Worm (Caenorhabditis elegans): Measurements from ENCODE around the gene Y38C1AA.6.
A peak's percentile ranks its signal among the peaks of the same experiment; 100 is the strongest.

Gene Y38C1AA.6

ce11 chrIV:125881-126781, 36.5 kb upstream of the Y38C1AA.6 start, which contains the start of the genes grld-1 and cox-6C (continued):
- peak; percentile 54 for TF ChIP-seq hlh-11 (tag; optimal IDR thresholded peaks at IDR 0.05)
- no peak for TF ChIP-seq dmd-9 (GFP tag; IDR thresholded peaks at IDR 0.05)
- no peak for TF ChIP-seq saeg-2 (GFP tag; IDR thresholded peaks at IDR 0.05)
- TF ChIP-seq lin-15B (tag; optimal IDR thresholded peaks at IDR 0.05): no peak
- no peak for TF ChIP-seq daf-12 (tag; optimal IDR thresholded peaks at IDR 0.05)
- no peak for TF ChIP-seq lin-1 (GFP tag; IDR thresholded peaks at IDR 0.05)
- no peak for TF ChIP-seq nhr-6 (tag; optimal IDR thresholded peaks at IDR 0.05)
- peak; percentile 65 for TF ChIP-seq mep-1 (tag; optimal IDR thresholded peaks at IDR 0.05)
- TF ChIP-seq cey-2 (tag; optimal IDR thresholded peaks at IDR 0.05; ENCODE audit: borderline replicate concordance, insufficient read depth): no peak
- no peak for TF ChIP-seq nhr-42 (GFP tag; IDR thresholded peaks at IDR 0.05)
- TF ChIP-seq T26A8.4 (GFP tag; IDR thresholded peaks at IDR 0.05): no peak
- no peak for TF ChIP-seq F49E8.2 (tag; optimal IDR thresholded peaks at IDR 0.05; ENCODE audit: borderline replicate concordance)
- no peak for TF ChIP-seq madf-9 (GFP tag; conservative IDR thresholded peaks at IDR 0.05)
- TF ChIP-seq lin-13 (GFP tag; optimal IDR thresholded peaks at IDR 0.05): peak; percentile 20
- TF ChIP-seq ceh-82 (tag; optimal IDR thresholded peaks at IDR 0.05): no peak
- TF ChIP-seq nhr-25 (tag; optimal IDR thresholded peaks at IDR 0.05; ENCODE audit: borderline replicate concordance, insufficient read depth): no peak
- TF ChIP-seq Y48G9A.11 (GFP tag; IDR thresholded peaks at IDR 0.05): no peak
- no peak for TF ChIP-seq egl-43 (GFP tag; IDR thresholded peaks at IDR 0.05)
- peak; percentile 98 for TF ChIP-seq T20F7.1 (GFP tag; optimal IDR thresholded peaks at IDR 0.05)
- TF ChIP-seq lsy-2 (tag; optimal IDR thresholded peaks at IDR 0.05): peak; percentile 82 to 97
- TF ChIP-seq egl-27 (tag; optimal IDR thresholded peaks at IDR 0.05): no peak
- TF ChIP-seq duxl-1 (tag; optimal IDR thresholded peaks at IDR 0.05; ENCODE audit: poor library complexity): no peak
- no peak for TF ChIP-seq Y105C5A.15 (GFP tag; IDR thresholded peaks at IDR 0.05)
- no peak for TF ChIP-seq ZK546.5 (tag; optimal IDR thresholded peaks at IDR 0.05)
- TF ChIP-seq fkh-10 (GFP tag; optimal IDR thresholded peaks at IDR 0.05): peak; percentile 23
- no peak for TF ChIP-seq lir-3 (tag; optimal IDR thresholded peaks at IDR 0.05)
- no peak for TF ChIP-seq gei-8 (GFP tag; optimal IDR thresholded peaks at IDR 0.05)
- TF ChIP-seq nhr-10 (tag; optimal IDR thresholded peaks at IDR 0.05): no peak
- TF ChIP-seq pha-4 (GFP tag; IDR thresholded peaks at IDR 0.05): no peak
- no peak for TF ChIP-seq pha-4 (tag; optimal IDR thresholded peaks at IDR 0.05)
- TF ChIP-seq hmg-1.1 (GFP tag; IDR thresholded peaks at IDR 0.05): peak; percentile 43
- TF ChIP-seq spr-1 (tag; optimal IDR thresholded peaks at IDR 0.05): no peak
- TF ChIP-seq ztf-7 (tag; optimal IDR thresholded peaks at IDR 0.05): no peak
- peak in 1 of 2 experiments; percentile 26 for TF ChIP-seq mdl-1 (tag; optimal IDR thresholded peaks at IDR 0.05)
- TF ChIP-seq ceh-44 (GFP tag; IDR thresholded peaks at IDR 0.05): no peak
- peak; percentile 32 for TF ChIP-seq F37D6.2 (tag; optimal IDR thresholded peaks at IDR 0.05)
- TF ChIP-seq daf-8 (GFP tag; IDR thresholded peaks at IDR 0.05): no peak
- no peak for TF ChIP-seq php-3 (GFP tag; IDR thresholded peaks at IDR 0.05)
- TF ChIP-seq snpc-4 (tag; optimal IDR thresholded peaks at IDR 0.05): no peak
- no peak for TF ChIP-seq mxl-3 (GFP tag; optimal IDR thresholded peaks at IDR 0.05)
- no peak for TF ChIP-seq arid-1 (GFP tag; conservative IDR thresholded peaks at IDR 0.05)
- TF ChIP-seq zfp-3 (GFP tag; conservative IDR thresholded peaks at IDR 0.05): no peak
- no peak for TF ChIP-seq pqm-1 (tag; optimal IDR thresholded peaks at IDR 0.05)
- TF ChIP-seq ctbp-1 (GFP tag; IDR thresholded peaks at IDR 0.05): no peak
- peak; percentile 73 for TF ChIP-seq mes-2 (tag; optimal IDR thresholded peaks at IDR 0.05; ENCODE audit: poor library complexity, severe bottlenecking)
- TF ChIP-seq nhr-237 (tag; optimal IDR thresholded peaks at IDR 0.05): no peak
- no peak for TF ChIP-seq mxl-2 (GFP tag; conservative IDR thresholded peaks at IDR 0.05)
- TF ChIP-seq dpl-1 (GFP tag; optimal IDR thresholded peaks at IDR 0.05): peak; percentile 45
- TF ChIP-seq hlh-30 (tag; optimal IDR thresholded peaks at IDR 0.05; ENCODE audit: insufficient read depth): peak; percentile 54
